Fruit fly (Drosophila melanogaster): ENCODE data around the gene pdgy.

Gene pdgy

DNA sequence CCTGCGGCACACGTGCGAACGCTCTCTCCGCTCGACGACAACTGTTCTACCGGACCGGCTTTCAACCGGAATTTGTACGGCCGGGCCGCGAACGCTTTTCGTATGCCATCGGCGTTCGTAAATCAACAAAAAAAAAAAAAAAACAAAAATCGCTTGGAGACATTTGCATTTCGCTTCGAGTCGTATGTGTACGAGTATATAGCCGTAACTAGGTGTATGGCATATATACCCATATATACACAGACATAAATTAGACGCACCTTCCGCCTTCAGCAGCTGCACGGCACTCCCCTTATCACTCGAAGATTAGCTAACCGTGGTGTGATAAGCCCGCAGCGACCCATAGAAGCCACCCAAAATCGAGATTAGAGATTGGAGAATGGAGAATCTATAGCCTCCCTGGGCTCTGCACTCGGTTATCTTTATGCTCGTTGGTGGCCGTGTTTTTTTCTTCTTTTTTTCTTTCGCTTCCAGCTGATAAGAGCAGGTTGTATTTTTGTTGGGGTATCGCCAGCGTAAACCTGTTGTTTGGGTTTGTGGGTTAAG is 47.8 kb downstream of the pdgy start, which contains the start of gene CG9512:
CG9512 (minus strand) TSS at position 51 of the 546 bp plus-strand sequence.
- TF ChIP-seq CG15336 (GFP tag; IDR thresholded peaks at IDR 0.05) = no peak
- no peak for TF ChIP-seq CG6276 (GFP tag; optimal IDR thresholded peaks at IDR 0.05)
- no peak for TF ChIP-seq CG11762 (GFP tag; optimal IDR thresholded peaks at IDR 0.05; ENCODE audit: insufficient read depth)
- no peak for TF ChIP-seq CG6808 (GFP tag; optimal IDR thresholded peaks at IDR 0.05)
- no peak for TF ChIP-seq Eip78C (GFP tag)
- TF ChIP-seq CG11902 (GFP tag; optimal IDR thresholded peaks at IDR 0.05) = no peak
- no peak for TF ChIP-seq Eip75B (GFP tag; optimal IDR thresholded peaks at IDR 0.05)
- TF ChIP-seq fd85E (GFP tag; optimal IDR thresholded peaks at IDR 0.05) = no peak
- no peak for TF ChIP-seq CG11294 (GFP tag; IDR thresholded peaks at IDR 0.05)
- no peak for TF ChIP-seq CG7368 (GFP tag; optimal IDR thresholded peaks at IDR 0.05)
- peak; percentile 34 for TF ChIP-seq fkh (GFP tag; optimal IDR thresholded peaks at IDR 0.05)
- no peak for TF ChIP-seq CG6163 (GFP tag; IDR thresholded peaks at IDR 0.05)
- TF ChIP-seq CG31627 (GFP tag; optimal IDR thresholded peaks at IDR 0.05) = no peak
- TF ChIP-seq Eip93F (GFP tag; optimal IDR thresholded peaks at IDR 0.05) = no peak
- TF ChIP-seq fd59A (GFP tag; optimal IDR thresholded peaks at IDR 0.05) = no peak
- peak; percentile 87 for TF ChIP-seq vri (GFP tag; optimal IDR thresholded peaks at IDR 0.05)
- no peak for TF ChIP-seq acj6 (GFP tag; optimal IDR thresholded peaks at IDR 0.05)
- peak; percentile 68 for TF ChIP-seq svp (GFP tag)
- TF ChIP-seq Gug (GFP tag; IDR thresholded peaks at IDR 0.05) = no peak
- no peak for TF ChIP-seq CG4318 (GFP tag; optimal IDR thresholded peaks at IDR 0.05)
- TF ChIP-seq dac (GFP tag; optimal IDR thresholded peaks at IDR 0.05) = no peak
- TF ChIP-seq dsx (GFP tag; optimal IDR thresholded peaks at IDR 0.05; ENCODE audit: poor library complexity, severe bottlenecking) = no peak

DNA sequence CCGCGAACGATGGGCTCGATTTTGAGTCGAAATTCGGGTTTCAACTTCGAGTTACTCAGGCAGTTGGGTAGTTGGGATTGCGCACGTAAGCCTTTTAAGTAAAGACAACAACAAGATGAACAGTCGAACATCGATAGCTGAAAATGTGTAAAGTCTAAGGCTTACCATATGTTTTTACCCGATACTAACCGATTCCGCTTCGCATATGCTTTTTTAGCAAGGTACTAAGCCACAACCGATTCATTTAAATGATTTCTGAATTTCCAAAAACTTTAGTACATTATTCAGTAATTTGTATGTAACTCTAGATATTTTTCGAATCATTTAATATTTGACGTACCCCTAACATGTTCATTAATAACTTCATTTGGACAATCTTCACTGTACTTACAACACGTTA is 55.7 kb downstream of the pdgy start:
- TF ChIP-seq Sox14 (GFP tag; optimal IDR thresholded peaks at IDR 0.05) = peak; percentile 47
- TF ChIP-seq acj6 (GFP tag; optimal IDR thresholded peaks at IDR 0.05) = peak; percentile 65
- TF ChIP-seq Met (GFP tag; optimal IDR thresholded peaks at IDR 0.05) = peak; percentile 79
- TF ChIP-seq cyc (GFP tag; optimal IDR thresholded peaks at IDR 0.05) = peak; percentile 74
- TF ChIP-seq CG6854 (GFP tag; optimal IDR thresholded peaks at IDR 0.05) = peak; percentile 20
- peak; percentile 75 for TF ChIP-seq Sox102F (GFP tag; optimal IDR thresholded peaks at IDR 0.05)
- TF ChIP-seq Hr4 (GFP tag; optimal IDR thresholded peaks at IDR 0.05) = peak; percentile 8
- TF ChIP-seq fd59A (GFP tag; optimal IDR thresholded peaks at IDR 0.05) = no peak
- no peak for TF ChIP-seq CG9139 (GFP tag; optimal IDR thresholded peaks at IDR 0.05)
- TF ChIP-seq salr (GFP tag; optimal IDR thresholded peaks at IDR 0.05) = no peak
- TF ChIP-seq Smox (GFP tag; optimal IDR thresholded peaks at IDR 0.05) = peak; percentile 73
- TF ChIP-seq Eip78C (GFP tag) = peak; percentile 82
- no peak for TF ChIP-seq ss (GFP tag; optimal IDR thresholded peaks at IDR 0.05)
- TF ChIP-seq OdsH (GFP tag; optimal IDR thresholded peaks at IDR 0.05) = peak; percentile 76
- TF ChIP-seq CG3032 (tag; optimal IDR thresholded peaks at IDR 0.05) = no peak
- TF ChIP-seq spab (GFP tag; optimal IDR thresholded peaks at IDR 0.05) = no peak
- peak; percentile 59 for TF ChIP-seq lz (GFP tag; optimal IDR thresholded peaks at IDR 0.05)
- 0 out of 3 replicates have a peak, but pooled peaks have one; percentile 24 for TF ChIP-seq CG6163 (GFP tag; IDR thresholded peaks at IDR 0.05)
- no peak for TF ChIP-seq Hr38 (GFP tag; optimal IDR thresholded peaks at IDR 0.05)
- peak; percentile 81 for TF ChIP-seq esn (GFP tag; optimal IDR thresholded peaks at IDR 0.05)
- TF ChIP-seq topi (GFP tag; optimal IDR thresholded peaks at IDR 0.05) = peak; percentile 70
- peak; percentile 62 for TF ChIP-seq CG6276 (GFP tag; optimal IDR thresholded peaks at IDR 0.05)
- peak; percentile 55 for TF ChIP-seq CG11762 (GFP tag; optimal IDR thresholded peaks at IDR 0.05; ENCODE audit: insufficient read depth)
- TF ChIP-seq Sox15 (GFP tag; optimal IDR thresholded peaks at IDR 0.05) = peak; percentile 74
- TF ChIP-seq CG7368 (GFP tag; optimal IDR thresholded peaks at IDR 0.05) = peak; percentile 60
- peak; percentile 33 for TF ChIP-seq Lpt (GFP tag; optimal IDR thresholded peaks at IDR 0.05)
- peak; percentile 70 for TF ChIP-seq CG15336 (GFP tag; IDR thresholded peaks at IDR 0.05)
- TF ChIP-seq CG8119 (GFP tag; IDR thresholded peaks at IDR 0.05) = peak; percentile 77
- TF ChIP-seq CG11294 (GFP tag; IDR thresholded peaks at IDR 0.05) = no peak; the same call in 1 of the 2 replicates
- peak; percentile 78 for TF ChIP-seq CG32006 (GFP tag; optimal IDR thresholded peaks at IDR 0.05)
- peak; percentile 24 for TF ChIP-seq CG10669 (GFP tag; optimal IDR thresholded peaks at IDR 0.05)
- no peak for TF ChIP-seq vri (GFP tag; optimal IDR thresholded peaks at IDR 0.05)
- peak; percentile 23 for TF ChIP-seq CG16779 (tag; optimal IDR thresholded peaks at IDR 0.05)
- peak; percentile 70 for TF ChIP-seq Eip75B (GFP tag; optimal IDR thresholded peaks at IDR 0.05)
- TF ChIP-seq Blimp-1 (GFP tag; optimal IDR thresholded peaks at IDR 0.05) = peak; percentile 46
- TF ChIP-seq fkh (GFP tag; optimal IDR thresholded peaks at IDR 0.05) = no peak
- peak; percentile 59 for TF ChIP-seq net (GFP tag; optimal IDR thresholded peaks at IDR 0.05)
- peak; percentile 81 for TF ChIP-seq CG6792 (GFP tag; optimal IDR thresholded peaks at IDR 0.05)
- peak; percentile 72 for TF ChIP-seq CG31627 (GFP tag; optimal IDR thresholded peaks at IDR 0.05)
